Fruit fly (Drosophila melanogaster) whole organism, adult: ENCODE results near the gene kz.

ENCODE experiments used
- CG11617 ChIP-seq: fragments of 200-800 bp; sonication (Bioruptor generic); optimal IDR thresholded peaks from 2 replicates; lab custom pipeline; 2017; ENCODE audit warnings: mild to moderate bottlenecking, missing biosample characterization, missing genetic modification reagents, missing genetic modification characterization
- CG12768 ChIP-seq: fragments of 200-800 bp; sonication (Bioruptor generic); optimal IDR thresholded peaks from 2 replicates; lab custom pipeline; 2017; ENCODE audit warnings: missing biosample characterization, missing genetic modification characterization, mild to moderate bottlenecking, moderate library complexity, missing genetic modification reagents
- CG14711 ChIP-seq: fragments of 200-800 bp; sonication (Bioruptor generic); optimal IDR thresholded peaks from 2 replicates; lab custom pipeline; 2018; ENCODE audit warnings: missing biosample characterization, mild to moderate bottlenecking, missing genetic modification characterization, moderate library complexity
- CG1620 ChIP-seq: fragments of 200-800 bp; sonication (Bioruptor generic); optimal IDR thresholded peaks from 2 replicates; lab custom pipeline; 2016; ENCODE audit warnings: missing biosample characterization, missing genetic modification characterization
- CG33017 ChIP-seq: fragments of 200-800 bp; sonication (Bioruptor generic); optimal IDR thresholded peaks from 2 replicates; lab custom pipeline; 2018; ENCODE audit warnings: missing biosample characterization, mild to moderate bottlenecking, missing genetic modification characterization, moderate library complexity
- CG5204 ChIP-seq: fragments of 200-800 bp; sonication (Bioruptor generic); optimal IDR thresholded peaks from 2 replicates; lab custom pipeline; 2016; ENCODE audit warnings: missing biosample characterization, missing genetic modification characterization
- CG7045 ChIP-seq: fragments of 200-800 bp; sonication (Bioruptor generic); optimal IDR thresholded peaks from 2 replicates; lab custom pipeline; 2017; ENCODE audit warnings: missing biosample characterization, mild to moderate bottlenecking, missing genetic modification characterization
- CG7101 ChIP-seq: fragments of 200-800 bp; sonication (Bioruptor generic); optimal IDR thresholded peaks from 2 replicates; lab custom pipeline; 2018; ENCODE audit warnings: missing biosample characterization, mild to moderate bottlenecking, missing genetic modification characterization, moderate library complexity
- Clk ChIP-seq: fragments of 200-800 bp; sonication (Bioruptor generic); optimal IDR thresholded peaks from 2 replicates; lab custom pipeline; 2017; ENCODE audit warnings: missing biosample characterization, missing genetic modification characterization
- Crg-1 ChIP-seq: fragments of 200-800 bp; sonication (Bioruptor generic); optimal IDR thresholded peaks from 2 replicates; lab custom pipeline; 2016; ENCODE audit warnings: missing biosample characterization, missing genetic modification characterization
- Hr96 ChIP-seq: fragments of 200-800 bp; sonication (Bioruptor generic); optimal IDR thresholded peaks from 2 replicates; lab custom pipeline; 2016; ENCODE audit warnings: missing biosample characterization, missing genetic modification characterization
- Mnt ChIP-seq: fragments of 200-800 bp; sonication (Bioruptor generic); optimal IDR thresholded peaks from 2 replicates; lab custom pipeline; 2016; ENCODE audit warnings: missing biosample characterization, mild to moderate bottlenecking, missing genetic modification characterization
- bab1 ChIP-seq: fragments of 200-800 bp; sonication (Bioruptor generic); optimal IDR thresholded peaks from 3 replicates; lab custom pipeline; 2019; ENCODE audit warnings: missing biosample characterization, mild to moderate bottlenecking, missing genetic modification characterization, moderate library complexity
- cic ChIP-seq: fragments of 200-800 bp; sonication (Bioruptor generic); optimal IDR thresholded peaks from 2 replicates; lab custom pipeline; 2017; ENCODE audit warnings: missing biosample characterization, mild to moderate bottlenecking, missing genetic modification characterization, moderate library complexity
- cnc ChIP-seq, 2 experiments: fragments of >200 bp; optimal IDR thresholded peaks; 2 replicates each; lab custom pipeline; 2017
- kay ChIP-seq: fragments of 200-800 bp; sonication (Bioruptor generic); peaks from one replicate; lab custom pipeline; 2016; ENCODE audit warnings: missing biosample characterization, missing genetic modification characterization, borderline replicate concordance
- ovo ChIP-seq: fragments of 200-800 bp; sonication (Bioruptor generic); optimal IDR thresholded peaks from 2 replicates; lab custom pipeline; 2016; ENCODE audit warnings: missing biosample characterization, missing genetic modification characterization
- pad ChIP-seq: fragments of 200-800 bp; sonication (Bioruptor generic); optimal IDR thresholded peaks from 3 replicates; lab custom pipeline; 2017; ENCODE audit warnings: missing biosample characterization, missing genetic modification characterization, mild to moderate bottlenecking, moderate library complexity, missing genetic modification reagents
- tj ChIP-seq: fragments of 200-800 bp; sonication (Bioruptor generic); optimal IDR thresholded peaks from 3 replicates; lab custom pipeline; 2017; ENCODE audit warnings: missing biosample characterization, mild to moderate bottlenecking, missing genetic modification characterization, moderate library complexity
- toe ChIP-seq: fragments of 200-800 bp; sonication (Bioruptor generic); optimal IDR thresholded peaks from 2 replicates; lab custom pipeline; 2016; ENCODE audit warnings: missing biosample characterization, missing genetic modification characterization

Gene kz

DNA sequence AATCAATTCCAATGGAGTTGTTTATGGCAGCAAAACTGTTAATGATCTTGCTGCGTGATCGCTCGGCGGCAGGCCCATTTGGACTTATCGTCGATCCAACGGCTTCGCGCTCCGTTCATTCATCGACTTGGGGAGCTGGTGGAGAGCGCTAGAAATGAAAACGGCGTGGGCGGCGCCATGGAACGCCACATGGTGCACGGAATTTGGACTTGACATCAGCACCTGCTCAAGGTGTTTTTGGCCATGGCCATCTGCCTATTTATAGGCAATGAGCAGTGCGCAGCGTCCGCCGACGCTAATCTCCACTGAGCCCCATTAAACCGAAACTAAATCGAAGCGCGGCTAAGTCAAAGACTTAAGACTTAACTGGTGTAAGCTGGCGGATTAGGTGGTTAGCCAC lies 23.4 kb downstream of the kz start:
- TF ChIP-seq CG33017 (tag; lab: Kevin White, UChicago) (no peak), Hr96 (GFP tag; lab: Kevin White, UChicago) (no peak), Mnt (no peak), CG5204 (GFP tag; lab: Kevin White, UChicago) (no peak), CG7101 (no peak), CG7045 (GFP tag; lab: Kevin White, UChicago) (no peak), ovo (no peak), CG12768 (GFP tag; lab: Kevin White, UChicago) (no peak), tj (GFP tag; lab: Kevin White, UChicago) (no peak), Clk (GFP tag; lab: Kevin White, UChicago) (no peak), pad (GFP tag; lab: Kevin White, UChicago) (no peak), bab1 (no peak), cic (GFP tag; lab: Kevin White, UChicago) (no peak), CG1620 (GFP tag; lab: Kevin White, UChicago) (no peak)

DNA sequence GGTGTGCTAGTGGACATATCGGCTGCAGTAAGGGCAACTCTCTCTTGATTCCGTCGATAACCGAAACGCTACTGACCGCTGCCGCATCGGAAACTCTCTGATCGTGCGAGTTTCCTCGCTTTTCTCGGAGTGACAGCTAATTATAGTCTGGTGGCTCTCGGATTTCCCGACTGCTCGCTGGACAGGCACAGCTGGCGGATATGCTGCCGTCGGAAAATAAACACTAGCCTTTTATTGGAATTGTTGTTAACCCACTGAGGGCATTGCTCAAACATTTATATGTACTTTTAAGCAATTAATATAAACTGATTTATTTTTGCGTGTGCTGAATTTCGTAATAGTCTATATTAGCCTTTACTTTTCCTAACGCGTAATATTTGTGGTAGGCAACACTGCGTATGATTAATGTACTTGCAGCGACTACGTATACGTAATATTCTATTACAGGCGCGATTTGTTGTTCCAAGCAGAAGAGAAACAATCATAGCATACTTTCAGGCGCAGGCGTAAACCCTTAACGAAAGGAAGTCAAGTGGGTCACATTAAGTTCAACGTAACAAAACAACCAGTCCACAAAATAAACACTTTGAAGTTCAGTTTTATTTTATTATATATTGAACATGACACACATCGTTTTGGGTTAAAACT lies 28.0 kb downstream of the kz start, which contains the start of gene SmydA-8:
Gene SmydA-8, minus strand, starts transcription at position 51 of the 648 bp plus-strand sequence.
- no peak for TF ChIP-seq CG1620 (GFP tag; lab: Kevin White, UChicago)
- no peak for TF ChIP-seq CG7045 (GFP tag; lab: Kevin White, UChicago)
- TF ChIP-seq pad (GFP tag; lab: Kevin White, UChicago) = no peak
- TF ChIP-seq bab1 = peak; percentile 31
- no peak for TF ChIP-seq Mnt
- peak; percentile 45 for TF ChIP-seq kay (GFP tag; lab: Kevin White, UChicago)

DNA sequence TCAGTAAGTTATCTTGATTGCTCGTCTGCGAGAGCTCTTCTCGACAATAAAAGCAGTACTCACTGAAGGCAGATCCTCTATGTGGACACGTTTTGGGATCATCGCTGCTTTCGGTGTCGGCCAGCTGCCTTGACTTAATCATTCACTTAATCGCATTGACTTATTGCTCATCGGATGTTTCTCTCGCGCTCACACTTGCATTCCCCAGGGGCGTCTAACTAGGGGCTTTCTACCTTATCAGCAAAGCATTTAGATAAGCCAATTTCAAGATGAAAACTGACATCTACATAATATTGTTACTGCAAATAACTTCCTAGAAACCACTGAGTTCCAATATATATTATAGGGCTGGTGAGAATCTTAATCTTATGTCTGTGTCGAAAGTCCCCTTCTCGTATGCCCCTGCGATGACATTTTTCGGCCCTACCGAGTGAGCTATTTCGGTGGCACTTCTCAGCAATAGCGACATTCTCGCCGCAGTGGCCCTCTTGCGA lies 29.5 kb downstream of the kz start:
- no peak for TF ChIP-seq ovo
- peak; percentile 12 for TF ChIP-seq CG14711
- TF ChIP-seq Hr96 (GFP tag; lab: Kevin White, UChicago) = peak; percentile 17
- TF ChIP-seq cic (GFP tag; lab: Kevin White, UChicago) = no peak

DNA sequence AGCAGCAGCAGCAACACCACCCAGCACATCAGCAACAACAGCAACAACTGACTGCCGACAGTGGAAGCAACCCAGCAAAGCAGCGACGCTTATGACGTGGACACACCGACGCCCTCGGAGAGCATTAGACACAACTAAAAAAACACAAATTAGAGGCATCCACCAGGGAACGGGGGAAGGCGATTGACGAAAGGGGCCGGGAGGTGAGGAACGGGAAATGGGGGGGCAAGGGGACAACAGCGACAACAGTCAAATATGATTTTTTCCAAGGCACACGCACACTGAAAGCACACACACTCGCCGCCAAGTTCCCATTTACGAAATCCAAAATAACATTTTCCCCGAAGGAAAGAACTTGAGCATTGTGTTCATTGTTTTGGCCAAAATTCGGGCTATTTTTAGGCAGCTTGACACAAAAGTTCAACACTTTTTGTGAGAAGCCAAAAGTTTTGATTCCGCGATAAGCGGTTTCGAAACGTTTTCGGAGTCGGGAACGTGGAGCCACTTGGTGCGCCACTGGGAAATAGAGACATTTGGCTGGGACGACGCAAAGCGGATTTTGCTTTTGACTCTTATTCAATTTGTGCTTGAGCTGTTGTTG lies 33.1 kb downstream of the kz start:
- no peak for TF ChIP-seq Hr96 (GFP tag; lab: Kevin White, UChicago)

DNA sequence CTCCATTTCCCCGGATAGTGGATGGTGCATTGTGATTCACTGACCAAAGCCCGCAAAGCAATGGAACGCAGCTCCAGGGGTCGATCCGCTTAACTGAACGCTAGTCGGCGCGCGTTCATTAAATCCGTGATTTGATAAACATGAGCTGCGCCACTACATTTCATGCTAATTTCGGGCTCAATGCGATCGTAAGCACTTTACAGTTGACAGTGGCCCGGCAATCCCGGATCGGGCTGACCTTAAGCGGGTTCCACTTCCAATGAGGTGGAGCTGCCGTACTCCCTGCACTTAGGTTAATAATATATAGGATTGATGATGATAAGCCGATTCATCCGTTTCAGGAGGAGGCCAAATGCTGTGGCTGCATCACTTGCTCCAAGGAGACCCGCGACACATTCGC lies 38.1 kb downstream of the kz start, which contains the start of gene FarO:
Gene FarO, minus strand, starts transcription at position 101 of the 400 bp plus-strand sequence.
- TF ChIP-seq toe (GFP tag; lab: Kevin White, UChicago) (no peak), kay (GFP tag; lab: Kevin White, UChicago) (no peak), CG7045 (GFP tag; lab: Kevin White, UChicago) (no peak), pad (GFP tag; lab: Kevin White, UChicago) (no peak), Mnt (no peak), CG14711 (no peak), tj (GFP tag; lab: Kevin White, UChicago) (no peak), CG11617 (GFP tag; lab: Kevin White, UChicago) (no peak), CG7101 (no peak), Hr96 (GFP tag; lab: Kevin White, UChicago) (no peak), CG1620 (GFP tag; lab: Kevin White, UChicago) (no peak), CG12768 (GFP tag; lab: Kevin White, UChicago) (no peak), CG33017 (tag; lab: Kevin White, UChicago) (no peak), Clk (GFP tag; lab: Kevin White, UChicago) (no peak), cnc (optimal IDR thresholded peaks at IDR 0.05; lab: Kevin White, UChicago) (no peak), CG5204 (GFP tag; lab: Kevin White, UChicago) (no peak), ovo (no peak), bab1 (no peak), cic (GFP tag; lab: Kevin White, UChicago) (no peak), Crg-1 (GFP tag; lab: Kevin White, UChicago) (no peak)

DNA sequence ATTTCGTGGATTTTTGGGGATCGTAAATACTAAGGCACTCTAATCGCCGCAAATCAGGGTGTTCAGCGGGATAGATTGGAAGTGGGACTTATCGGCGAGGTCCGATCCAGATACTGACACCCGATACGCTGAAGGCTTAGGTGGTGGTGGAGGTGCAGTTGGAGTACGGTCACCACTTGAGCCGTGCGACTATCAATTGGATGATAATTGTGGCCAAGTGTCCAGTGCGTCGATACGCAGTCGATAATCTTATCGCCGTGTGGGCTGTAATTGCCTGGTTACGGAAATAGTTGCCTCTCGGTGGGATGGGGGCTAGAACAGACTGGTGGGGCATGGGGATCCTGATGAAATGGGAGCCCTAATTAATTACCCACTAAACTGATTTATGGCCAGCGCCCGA lies 42.5 kb downstream of the kz start:
- TF ChIP-seq ovo (no peak), CG33017 (tag; lab: Kevin White, UChicago) (no peak), bab1 (no peak), toe (GFP tag; lab: Kevin White, UChicago) (no peak), kay (GFP tag; lab: Kevin White, UChicago) (no peak), cnc (optimal IDR thresholded peaks at IDR 0.05; lab: Kevin White, UChicago) (no peak), CG5204 (GFP tag; lab: Kevin White, UChicago) (no peak), pad (GFP tag; lab: Kevin White, UChicago) (peak; percentile 10), CG1620 (GFP tag; lab: Kevin White, UChicago) (no peak), Hr96 (GFP tag; lab: Kevin White, UChicago) (no peak), Clk (GFP tag; lab: Kevin White, UChicago) (no peak), CG14711 (no peak), Crg-1 (GFP tag; lab: Kevin White, UChicago) (no peak), tj (GFP tag; lab: Kevin White, UChicago) (no peak), CG7101 (no peak), CG11617 (GFP tag; lab: Kevin White, UChicago) (no peak), cic (GFP tag; lab: Kevin White, UChicago) (peak; percentile 53), CG12768 (GFP tag; lab: Kevin White, UChicago) (peak; percentile 6), Mnt (peak; percentile 14), CG7045 (GFP tag; lab: Kevin White, UChicago) (no peak)
